Worm (Caenorhabditis elegans) whole organism, young adult: ENCODE results near the gene F58E6.4.

ENCODE experiments used
- B0261.1 ChIP-seq: sonication (generic microtip); optimal IDR thresholded peaks from 2 replicates; lab custom pipeline; 2016; ENCODE audit warnings: mild to moderate bottlenecking, missing genetic modification characterization, moderate library complexity, missing compliant biosample characterization
- F37B4.10 ChIP-seq: fragments of 200-800 bp; sonication (Bioruptor generic); IDR thresholded peaks from 2 replicates; pipeline ENCODE4 v1.3.6; 2022; ENCODE audit warnings: missing genetic modification characterization, missing compliant biosample characterization
- F52B5.7 ChIP-seq: sonication (generic microtip); optimal IDR thresholded peaks from 2 replicates; lab custom pipeline; 2016; ENCODE audit warnings: mild to moderate bottlenecking, missing genetic modification characterization, missing compliant biosample characterization
- F57A8.1 ChIP-seq: fragments of 200-800 bp; sonication (Bioruptor generic); optimal IDR thresholded peaks from 2 replicates; lab custom pipeline; 2018; ENCODE audit warnings: mild to moderate bottlenecking, missing genetic modification characterization, moderate library complexity, missing compliant biosample characterization
- F57C9.4 ChIP-seq: sonication (generic microtip); optimal IDR thresholded peaks from 2 replicates; lab custom pipeline; 2017; ENCODE audit warnings: mild to moderate bottlenecking, missing genetic modification characterization, missing compliant biosample characterization
- T07F8.4 ChIP-seq: sonication (generic microtip); optimal IDR thresholded peaks from 2 replicates; lab custom pipeline; 2016; ENCODE audit warnings: mild to moderate bottlenecking, missing genetic modification characterization, moderate library complexity, missing compliant biosample characterization
- T26A5.8 ChIP-seq: sonication (generic microtip); optimal IDR thresholded peaks from 2 replicates; lab custom pipeline; 2016; ENCODE audit warnings: missing genetic modification characterization, missing compliant biosample characterization
- Y56A3A.18 ChIP-seq: fragments of 200-800 bp; sonication (Bioruptor generic); IDR thresholded peaks from 2 replicates; pipeline ENCODE4 v1.3.6; 2022; ENCODE audit warnings: missing genetic modification reagents, missing genetic modification characterization, missing compliant biosample characterization
- Y79H2A.3 ChIP-seq: fragments of 200-800 bp; sonication (Bioruptor generic); conservative IDR thresholded peaks from 2 replicates; pipeline ENCODE4 v1.3.6; 2022; ENCODE audit warnings: missing genetic modification reagents, missing genetic modification characterization, missing compliant biosample characterization
- Y95B8A.8 ChIP-seq: fragments of 200-800 bp; sonication (Bioruptor generic); IDR thresholded peaks from 2 replicates; pipeline ENCODE4 v1.3.6; 2022; ENCODE audit warnings: missing genetic modification reagents, missing genetic modification characterization, missing compliant biosample characterization
- ama-1 ChIP-seq, 3 experiments: fragments of 150-350 bp in 1 of 3; sonication (generic microtip) in 2 of 3; optimal IDR thresholded peaks; 2 replicates each; lab custom pipeline; 2014 to 2018; ENCODE audit warnings: missing biosample characterization in 2 of 3, missing genetic modification characterization in 2 of 3, missing genetic modification reagents in 2 of 3
- aptf-3 ChIP-seq: fragments of 200-800 bp; sonication (Bioruptor generic); IDR thresholded peaks from 2 replicates; pipeline ENCODE4 v1.3.6; 2022; ENCODE audit warnings: missing genetic modification characterization, missing compliant biosample characterization
- atf-7 ChIP-seq: sonication (generic microtip); optimal IDR thresholded peaks from 2 replicates; lab custom pipeline; 2017; ENCODE audit warnings: mild to moderate bottlenecking, missing genetic modification characterization, missing compliant biosample characterization
- ceh-79 ChIP-seq: sonication (generic microtip); optimal IDR thresholded peaks from 2 replicates; lab custom pipeline; 2017; ENCODE audit warnings: mild to moderate bottlenecking, missing genetic modification characterization, missing compliant biosample characterization
- die-1 ChIP-seq: sonication (generic microtip); optimal IDR thresholded peaks from 2 replicates; lab custom pipeline; 2016; ENCODE audit warnings: missing genotype, mild to moderate bottlenecking, missing genetic modification characterization, missing compliant biosample characterization
- egl-18 ChIP-seq: fragments of 200-800 bp; sonication (Bioruptor generic); IDR thresholded peaks from 2 replicates; pipeline ENCODE4 v1.3.6; 2022; ENCODE audit warnings: missing genetic modification reagents, missing genetic modification characterization, missing compliant biosample characterization
- egrh-3 ChIP-seq: fragments of 200-800 bp; sonication (Bioruptor generic); IDR thresholded peaks from 2 replicates; pipeline ENCODE4 v1.3.6; 2022; ENCODE audit warnings: missing genetic modification reagents, missing genetic modification characterization, missing compliant biosample characterization
- ets-4 ChIP-seq: fragments of 200-800 bp; sonication (Bioruptor generic); optimal IDR thresholded peaks from 2 replicates; lab custom pipeline; 2018; ENCODE audit warnings: mild to moderate bottlenecking, missing genetic modification characterization, missing compliant biosample characterization
- gei-17 ChIP-seq: fragments of 200-800 bp; sonication (Bioruptor generic); optimal IDR thresholded peaks from 2 replicates; lab custom pipeline; 2018; ENCODE audit warnings: mild to moderate bottlenecking, missing genetic modification characterization, missing compliant biosample characterization
- lag-1 ChIP-seq: fragments of 200-800 bp; sonication (Bioruptor generic); IDR thresholded peaks from 2 replicates; pipeline ENCODE4 v1.3.6; 2022; ENCODE audit warnings: missing genetic modification reagents, missing genetic modification characterization, missing compliant biosample characterization
- let-607 ChIP-seq, 2 experiments: fragments of 200-800 bp in 1 of 2; sonication (Bioruptor generic) in 1 of 2; sonication (generic microtip) in 1 of 2; optimal IDR thresholded peaks; 2 replicates each; lab custom pipeline; 2016 to 2018; ENCODE audit warnings: mild to moderate bottlenecking in 2 of 2, missing compliant biosample characterization in 2 of 2, missing genetic modification characterization in 2 of 2, moderate library complexity in 2 of 2, missing genotype in 1 of 2
- lsl-1 ChIP-seq: fragments of 200-800 bp; sonication (Bioruptor generic); optimal IDR thresholded peaks from 2 replicates; lab custom pipeline; 2018; ENCODE audit warnings: mild to moderate bottlenecking, missing genetic modification characterization, moderate library complexity, missing compliant biosample characterization
- madf-10 ChIP-seq: sonication (generic microtip); optimal IDR thresholded peaks from 2 replicates; lab custom pipeline; 2016; ENCODE audit warnings: mild to moderate bottlenecking, missing genetic modification characterization, missing compliant biosample characterization
- madf-6 ChIP-seq: fragments of 200-800 bp; sonication (Bioruptor generic); IDR thresholded peaks from 2 replicates; pipeline ENCODE4 v1.3.6; 2022; ENCODE audit warnings: missing genetic modification reagents, missing genetic modification characterization, missing compliant biosample characterization
- nfya-1 ChIP-seq: sonication (generic microtip); optimal IDR thresholded peaks from 2 replicates; lab custom pipeline; 2017; ENCODE audit warnings: antibody characterized with exemption, missing compliant biosample characterization, missing genetic modification characterization, borderline replicate concordance; ENCODE audit not compliant: insufficient read depth
- nfyb-1 ChIP-seq: fragments of 200-800 bp; sonication (Bioruptor generic); IDR thresholded peaks from 2 replicates; pipeline ENCODE4 v1.3.6; 2022; ENCODE audit warnings: missing genetic modification reagents, missing genetic modification characterization, missing compliant biosample characterization
- nhr-179 ChIP-seq: sonication (generic microtip); optimal IDR thresholded peaks from 2 replicates; lab custom pipeline; 2016; ENCODE audit warnings: mild to moderate bottlenecking, missing genetic modification characterization, missing compliant biosample characterization
- pha-4 ChIP-seq: fragments of 150-350 bp; sonication (generic microtip); optimal IDR thresholded peaks from 2 replicates; lab custom pipeline; 2014; ENCODE audit warnings: missing biosample characterization, missing genetic modification reagents, missing genetic modification characterization
- rec-8 ChIP-seq, 2 experiments: sonication (generic microtip); optimal IDR thresholded peaks; 2 replicates each; lab custom pipeline; 2016; ENCODE audit warnings: mild to moderate bottlenecking in 2 of 2, missing genetic modification characterization in 2 of 2, missing genetic modification reagents in 2 of 2, missing genotype in 2 of 2, missing biosample characterization in 1 of 2, missing compliant biosample characterization in 1 of 2, moderate library complexity in 1 of 2
- repo-1 ChIP-seq: sonication (generic microtip); optimal IDR thresholded peaks from 2 replicates; lab custom pipeline; 2017; ENCODE audit warnings: mild to moderate bottlenecking, missing genetic modification characterization, missing compliant biosample characterization
- sea-2 ChIP-seq: fragments of 200-800 bp; sonication (Bioruptor generic); IDR thresholded peaks from 2 replicates; pipeline ENCODE4 v1.3.6; 2022; ENCODE audit warnings: missing genetic modification characterization, missing compliant biosample characterization
- snpc-1.1 ChIP-seq: sonication (generic microtip); optimal IDR thresholded peaks from 2 replicates; lab custom pipeline; 2017; ENCODE audit warnings: missing genetic modification characterization, mild to moderate bottlenecking, missing compliant biosample characterization, antibody characterized with exemption, moderate library complexity, missing genotype, missing genetic modification reagents; ENCODE audit not compliant: insufficient read depth
- snpc-4 ChIP-seq, 5 experiments: fragments of 150-350 bp in 1 of 5; sonication (generic microtip) in 4 of 5; optimal IDR thresholded peaks; 2 replicates each; lab custom pipeline; 2014 to 2018; ENCODE audit warnings: missing genetic modification characterization in 5 of 5, missing biosample characterization in 3 of 5, antibody characterized with exemption in 2 of 5, mild to moderate bottlenecking in 2 of 5, missing compliant biosample characterization in 2 of 5, missing genotype in 2 of 5, moderate library complexity in 2 of 5, missing genetic modification reagents in 1 of 5
- somi-1 ChIP-seq: fragments of 200-800 bp; sonication (Bioruptor generic); optimal IDR thresholded peaks from 2 replicates; lab custom pipeline; 2018; ENCODE audit warnings: mild to moderate bottlenecking, missing genetic modification characterization, missing compliant biosample characterization
- unc-62 ChIP-seq: fragments of 150-350 bp; optimal IDR thresholded peaks from 2 replicates; lab custom pipeline; 2014; ENCODE audit warnings: missing biosample characterization, missing genetic modification reagents, missing genetic modification characterization
- zfh-2 ChIP-seq: fragments of 200-800 bp; sonication (Bioruptor generic); conservative IDR thresholded peaks from 2 replicates; pipeline ENCODE4 v1.3.6; 2022; ENCODE audit warnings: missing genetic modification reagents, missing genetic modification characterization, missing compliant biosample characterization
- ztf-22 ChIP-seq: fragments of 200-800 bp; sonication (Bioruptor generic); optimal IDR thresholded peaks from 2 replicates; lab custom pipeline; 2018; ENCODE audit warnings: mild to moderate bottlenecking, missing genetic modification characterization, moderate library complexity, missing compliant biosample characterization
- ztf-25 ChIP-seq: fragments of 200-800 bp; sonication (Bioruptor generic); IDR thresholded peaks from 2 replicates; pipeline ENCODE4 v1.3.6; 2022; ENCODE audit warnings: missing genetic modification reagents, missing genetic modification characterization, missing compliant biosample characterization

Gene F58E6.4

DNA sequence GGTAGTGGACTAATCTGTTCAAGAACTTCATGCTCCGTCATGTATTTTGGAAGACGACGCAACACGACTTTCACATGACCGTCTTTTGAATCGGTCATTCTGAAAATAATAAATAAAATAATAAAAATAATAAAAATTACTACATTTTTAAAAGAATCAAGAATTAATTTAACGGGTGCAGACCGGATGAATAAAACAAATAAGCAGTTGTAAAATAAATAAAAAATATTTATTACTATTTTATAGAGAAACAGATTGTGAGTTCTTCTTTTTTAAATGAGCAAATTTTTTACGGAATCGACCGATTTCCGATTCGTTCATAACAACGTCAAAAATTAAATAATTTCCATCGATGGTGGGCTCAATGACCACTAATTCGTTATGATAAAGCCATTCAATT, 27.4 kb upstream of the F58E6.4 start, which contains the start of gene smg-4:
smg-4 (minus strand) TSS at position 101 of the 400 bp plus-strand sequence.
- TF ChIP-seq madf-6 (0 out of 2 replicates have a peak, but pooled peaks have one; percentile 10), unc-62 (GFP tag; lab: Kevin White, UChicago) (no peak), snpc-1.1 (tag; lab: Kevin White, UChicago) (no peak), pha-4 (tag; lab: Kevin White, UChicago) (no peak)
- TF ChIP-seq, all 124 proteins: peak for 1

DNA sequence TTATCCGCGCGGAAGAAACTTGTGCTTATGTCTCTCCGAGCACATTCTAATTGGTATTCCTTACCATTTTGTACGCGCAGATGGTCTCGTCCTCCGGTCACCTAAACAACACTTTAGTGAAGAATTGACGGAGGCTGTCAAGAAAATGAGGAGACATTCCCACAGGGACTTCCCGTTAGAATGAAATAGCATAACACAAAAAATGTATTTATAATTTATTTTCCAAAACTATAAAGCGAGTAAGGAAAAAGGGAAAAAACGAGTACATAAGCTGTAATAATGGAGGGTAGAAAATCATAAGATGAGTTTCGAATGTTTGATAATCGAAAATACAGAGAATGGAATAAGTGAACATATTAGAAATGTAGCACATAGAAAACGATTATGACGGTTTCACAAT, 25.5 kb upstream of the F58E6.4 start, which contains the start of gene F46B6.12:
F46B6.12 (minus strand) TSS at position 101 of the 400 bp plus-strand sequence.
- TF ChIP-seq nfya-1 (no peak), F57C9.4 (no peak), madf-10 (tag; lab: Kevin White, UChicago) (no peak), let-607 (tag; optimal IDR thresholded peaks at IDR 0.05; lab: Kevin White, UChicago) (no peak)

DNA sequence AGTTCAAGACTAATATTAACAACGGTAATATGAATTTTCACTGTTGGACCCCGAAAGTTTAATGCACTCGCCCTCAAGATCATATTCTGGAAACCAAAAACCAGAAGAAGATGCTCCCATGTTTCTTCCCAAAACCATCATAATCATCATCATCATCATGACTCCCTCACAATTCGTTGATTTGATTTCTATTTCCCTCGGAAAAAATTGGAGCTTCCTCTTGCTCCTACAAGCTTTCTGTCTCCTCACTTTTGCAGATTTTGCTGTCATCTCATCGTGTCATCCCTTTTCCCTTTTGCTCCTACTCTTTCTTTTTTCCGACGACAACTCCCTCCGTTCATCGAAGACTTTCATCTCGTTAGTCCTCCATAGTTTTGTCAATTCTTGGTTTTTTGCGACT, 21.8 kb upstream of the F58E6.4 start, which contains the start of gene F46B6.2:
F46B6.2 (plus strand) TSS at position 316 of the 400 bp plus-strand sequence.
- no peak for TF ChIP-seq T26A5.8 (tag; lab: Kevin White, UChicago)
- TF ChIP-seq Y79H2A.3 (GFP tag; lab: Robert Waterston, UW) = no peak
- TF ChIP-seq snpc-4 (GFP tag; optimal IDR thresholded peaks at IDR 0.05; lab: Kevin White, UChicago) = no peak
- no peak for TF ChIP-seq snpc-4 (tag; optimal IDR thresholded peaks at IDR 0.05; lab: Kevin White, UChicago)
- no peak for TF ChIP-seq ztf-25
- no peak for TF ChIP-seq ceh-79

DNA sequence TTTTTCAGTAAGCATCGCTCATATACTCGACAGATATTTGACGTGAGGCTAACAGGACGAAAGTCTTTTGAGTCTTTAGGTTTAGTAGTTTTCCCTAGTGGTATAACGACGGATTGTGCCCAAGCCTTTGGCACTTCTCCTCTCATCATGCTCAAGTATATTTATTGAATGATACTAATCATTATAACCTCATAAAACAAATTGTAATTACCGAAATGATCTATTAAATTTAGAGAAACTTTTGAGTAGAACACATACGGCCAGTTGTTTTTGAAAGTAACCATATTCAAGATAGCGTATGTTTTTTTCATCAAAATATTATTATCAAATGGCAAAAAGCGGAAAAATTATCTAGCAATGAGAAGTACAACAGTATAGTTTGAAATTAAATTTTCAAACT, 21.1 kb upstream of the F58E6.4 start:
- TF ChIP-seq gei-17 (GFP tag; lab: Kevin White, UChicago) = no peak
- no peak for TF ChIP-seq ets-4 (GFP tag; lab: Kevin White, UChicago)
- no peak for TF ChIP-seq T26A5.8 (tag; lab: Kevin White, UChicago)
- no peak for TF ChIP-seq Y95B8A.8 (GFP tag; lab: Robert Waterston, UW)
- TF ChIP-seq let-607 (tag; optimal IDR thresholded peaks at IDR 0.05; lab: Kevin White, UChicago) = no peak

DNA sequence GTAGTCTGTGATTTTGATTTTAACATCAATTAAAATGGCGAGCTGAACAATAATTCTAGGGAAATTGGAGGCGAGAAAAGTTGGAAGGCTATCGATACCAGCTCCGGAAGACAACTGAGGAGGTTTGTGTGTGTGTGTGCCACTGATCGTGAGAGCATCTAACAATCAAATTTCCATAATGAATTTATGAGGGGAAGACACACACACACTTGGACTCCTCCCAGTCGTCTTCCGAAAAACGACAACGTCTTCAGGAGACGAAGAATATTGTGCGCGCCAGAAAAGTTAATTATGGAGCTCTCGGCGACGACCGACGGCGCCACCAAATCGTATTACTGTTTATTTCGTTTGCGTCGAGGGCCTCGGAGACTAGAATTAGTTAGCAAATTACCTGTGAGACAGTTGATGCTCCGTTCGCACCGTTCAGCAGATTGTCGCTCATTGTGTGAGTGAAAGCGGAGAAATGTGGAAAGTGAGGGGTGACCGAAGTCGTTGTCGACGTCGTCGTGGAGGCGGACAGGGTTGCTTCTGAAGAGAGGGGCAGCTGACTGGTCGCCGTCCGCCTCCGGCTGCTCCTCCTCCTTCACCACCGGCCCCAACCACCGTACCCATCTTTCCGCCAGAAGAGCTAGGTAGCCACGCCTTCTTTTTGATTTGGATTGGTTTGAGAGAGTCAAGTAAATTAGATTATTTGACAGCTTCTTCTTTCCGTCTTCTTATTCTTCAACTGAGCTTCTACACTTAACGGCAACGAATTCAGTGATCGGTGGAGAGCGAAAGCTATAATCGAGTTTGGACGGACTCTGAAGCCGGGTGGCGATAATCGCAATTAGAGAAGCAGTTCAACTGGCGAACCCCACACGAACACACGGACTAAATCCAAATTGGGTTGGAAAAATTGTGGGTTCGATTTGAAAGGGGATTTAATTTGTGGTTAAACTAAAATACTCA, 18.9 kb upstream of the F58E6.4 start, which contains the start of gene unc-42:
unc-42 (minus strand) TSS at position 564 of the 951 bp plus-strand sequence.
- TF ChIP-seq aptf-3 (no peak), somi-1 (GFP tag; lab: Kevin White, UChicago) (peak; percentile 17), lsl-1 (GFP tag; lab: Kevin White, UChicago) (no peak), nfyb-1 (GFP tag; lab: Robert Waterston, UW) (no peak), zfh-2 (peak; percentile 98), lag-1 (GFP tag; lab: Robert Waterston, UW) (no peak), Y56A3A.18 (GFP tag; lab: Robert Waterston, UW) (no peak), rec-8 (tag; optimal IDR thresholded peaks at IDR 0.05; lab: Kevin White, UChicago) (no peak), repo-1 (tag; lab: Kevin White, UChicago) (no peak), Y95B8A.8 (GFP tag; lab: Robert Waterston, UW) (0 out of 2 replicates have a peak, but pooled peaks have one; percentile 12), die-1 (no peak), sea-2 (GFP tag; lab: Robert Waterston, UW) (0 out of 2 replicates have a peak, but pooled peaks have one; percentile 38), F52B5.7 (tag; lab: Kevin White, UChicago) (no peak), F57A8.1 (GFP tag; lab: Kevin White, UChicago) (no peak), F37B4.10 (GFP tag; lab: Robert Waterston, UW) (no peak), nhr-179 (tag; lab: Kevin White, UChicago) (no peak), ztf-22 (GFP tag; lab: Kevin White, UChicago) (no peak), atf-7 (tag; lab: Kevin White, UChicago) (no peak), ama-1 (optimal IDR thresholded peaks at IDR 0.05; lab: Kevin White, UChicago) (no peak), ama-1 (GFP tag; optimal IDR thresholded peaks at IDR 0.05; lab: Kevin White, UChicago) (no peak), B0261.1 (tag; lab: Kevin White, UChicago) (no peak), T07F8.4 (tag; lab: Kevin White, UChicago) (no peak), egrh-3 (GFP tag; lab: Robert Waterston, UW) (peak; percentile 81), egl-18 (no peak)
